Worm (Caenorhabditis elegans) whole organism, L1 larva: ENCODE measurements around the gene Y77E11A.8.

ENCODE experiments used
- F16B12.6 ChIP-seq: fragments of 150-350 bp; optimal IDR thresholded peaks from 2 replicates; lab custom pipeline; 2014; ENCODE audit warnings: missing biosample characterization, missing genetic modification characterization
- Y116A8C.19 ChIP-seq: sonication (generic microtip); optimal IDR thresholded peaks from 2 replicates; lab custom pipeline; 2016; ENCODE audit warnings: missing compliant biosample characterization, missing genetic modification characterization, borderline replicate concordance
- alr-1 ChIP-seq: fragments of 200-800 bp; sonication (Bioruptor generic); optimal IDR thresholded peaks from 2 replicates; lab custom pipeline; 2018; ENCODE audit warnings: borderline replicate concordance, mild to moderate bottlenecking, missing genetic modification characterization, missing compliant biosample characterization
- ama-1 ChIP-seq: fragments of 150-350 bp; optimal IDR thresholded peaks from 2 replicates; lab custom pipeline; 2014
- ceh-8 ChIP-seq: fragments of 200-800 bp; sonication (Bioruptor generic); optimal IDR thresholded peaks from 2 replicates; lab custom pipeline; 2018; ENCODE audit warnings: mild to moderate bottlenecking, missing genetic modification characterization, moderate library complexity, missing compliant biosample characterization
- ceh-88 ChIP-seq: fragments of 200-800 bp; sonication (Bioruptor generic); IDR thresholded peaks from 2 replicates; pipeline ENCODE4 v1.3.6; 2022; ENCODE audit warnings: missing genetic modification characterization, missing compliant biosample characterization
- dpl-1 ChIP-seq, 3 experiments: fragments of 150-350 bp in 2 of 3; sonication (generic microtip) in 1 of 3; optimal IDR thresholded peaks; 2 replicates each; lab custom pipeline; 2014 to 2017; ENCODE audit warnings: missing biosample characterization in 3 of 3, missing genetic modification characterization in 3 of 3, missing genetic modification reagents in 3 of 3
- efl-1 ChIP-seq, 4 experiments: fragments of 150-350 bp; optimal IDR thresholded peaks in 3 of 4; peaks in 1 of 4; 1 replicate in 1 of 4; 2 replicates in 3 of 4; lab custom pipeline; 2014; ENCODE audit warnings: missing biosample characterization in 2 of 4, missing genetic modification characterization in 2 of 4, missing genetic modification reagents in 2 of 4
- efl-3 ChIP-seq: fragments of 200-800 bp; sonication (Bioruptor generic); optimal IDR thresholded peaks from 2 replicates; lab custom pipeline; 2018; ENCODE audit warnings: mild to moderate bottlenecking, missing genetic modification characterization, missing compliant biosample characterization
- elt-2 ChIP-seq: sonication (generic microtip); optimal IDR thresholded peaks from 2 replicates; lab custom pipeline; 2016; ENCODE audit warnings: missing genetic modification characterization, mild to moderate bottlenecking, inconsistent platforms, missing compliant biosample characterization, missing genetic modification reagents
- elt-3 ChIP-seq, 6 experiments: fragments of 150-350 bp in 1 of 6; sonication (generic microtip); optimal IDR thresholded peaks; 2 replicates each; lab custom pipeline; 2017 to 2018; ENCODE audit warnings: missing biosample characterization in 6 of 6, missing genetic modification characterization in 6 of 6, inconsistent platforms in 1 of 6
- fkh-4 ChIP-seq: sonication (generic microtip); optimal IDR thresholded peaks from 2 replicates; lab custom pipeline; 2016; ENCODE audit warnings: missing compliant biosample characterization, missing genetic modification characterization, borderline replicate concordance
- fkh-8 ChIP-seq: sonication (generic microtip); optimal IDR thresholded peaks from 2 replicates; lab custom pipeline; 2016; ENCODE audit warnings: mild to moderate bottlenecking, missing genetic modification characterization, missing compliant biosample characterization
- hpl-2 ChIP-seq: fragments of 150-350 bp; optimal IDR thresholded peaks from 2 replicates; lab custom pipeline; 2014; ENCODE audit warnings: missing biosample characterization, missing genetic modification reagents, missing genetic modification characterization
- irx-1 ChIP-seq: sonication (generic microtip); optimal IDR thresholded peaks from 2 replicates; lab custom pipeline; 2016; ENCODE audit warnings: missing genetic modification characterization, missing compliant biosample characterization
- jun-1 ChIP-seq: fragments of 150-350 bp; optimal IDR thresholded peaks from 2 replicates; lab custom pipeline; 2014; ENCODE audit warnings: missing biosample characterization, missing genetic modification reagents, missing genetic modification characterization
- lin-15B ChIP-seq: fragments of 150-350 bp; sonication (generic microtip); optimal IDR thresholded peaks from 3 replicates; lab custom pipeline; 2014; ENCODE audit warnings: missing biosample characterization, missing genetic modification characterization
- lin-35 ChIP-seq, 2 experiments: fragments of 150-350 bp; optimal IDR thresholded peaks; 2 replicates each; lab custom pipeline; 2014; ENCODE audit warnings: missing biosample characterization in 2 of 2, missing genetic modification characterization in 2 of 2, missing genetic modification reagents in 2 of 2
- mab-9 ChIP-seq: fragments of 200-800 bp; sonication (Bioruptor generic); IDR thresholded peaks from 2 replicates; pipeline ENCODE4 v1.3.6; 2022; ENCODE audit warnings: missing genetic modification reagents, missing genetic modification characterization, missing compliant biosample characterization
- mdl-1 ChIP-seq, 2 experiments: fragments of 150-350 bp; optimal IDR thresholded peaks; 2 replicates each; lab custom pipeline; 2014 to 2017; ENCODE audit warnings: missing biosample characterization in 2 of 2, missing genetic modification characterization in 2 of 2, inconsistent platforms in 1 of 2
- mep-1 ChIP-seq: fragments of 150-350 bp; optimal IDR thresholded peaks from 2 replicates; lab custom pipeline; 2014; ENCODE audit warnings: missing biosample characterization, missing genetic modification characterization
- nhr-11 ChIP-seq: fragments of 150-350 bp; optimal IDR thresholded peaks from 2 replicates; lab custom pipeline; 2014; ENCODE audit warnings: missing biosample characterization, missing genetic modification characterization
- nhr-12 ChIP-seq: sonication (generic microtip); optimal IDR thresholded peaks from 2 replicates; lab custom pipeline; 2017; ENCODE audit warnings: missing biosample characterization, missing genetic modification characterization
- nhr-77 ChIP-seq: fragments of 150-350 bp; optimal IDR thresholded peaks from 2 replicates; lab custom pipeline; 2014; ENCODE audit warnings: missing biosample characterization, missing genetic modification characterization
- nhr-85 ChIP-seq: sonication (generic microtip); peaks from one replicate; lab custom pipeline; 2016; ENCODE audit warnings: missing genetic modification characterization, inconsistent platforms, missing compliant biosample characterization
- pag-3 ChIP-seq: sonication (generic microtip); optimal IDR thresholded peaks from 2 replicates; lab custom pipeline; 2017; ENCODE audit warnings: missing genetic modification characterization, mild to moderate bottlenecking, missing compliant biosample characterization, antibody characterized with exemption, borderline replicate concordance; ENCODE audit not compliant: insufficient read depth
- pax-3 ChIP-seq: fragments of 200-800 bp; sonication (Bioruptor generic); optimal IDR thresholded peaks from 2 replicates; lab custom pipeline; 2018; ENCODE audit warnings: mild to moderate bottlenecking, missing genetic modification characterization, moderate library complexity, missing compliant biosample characterization
- skn-1 ChIP-seq: fragments of 150-350 bp; optimal IDR thresholded peaks from 2 replicates; lab custom pipeline; 2014; ENCODE audit warnings: missing biosample characterization, missing genetic modification characterization
- snpc-4 ChIP-seq: fragments of 150-350 bp; optimal IDR thresholded peaks from 2 replicates; lab custom pipeline; 2014; ENCODE audit warnings: missing biosample characterization, missing genetic modification characterization
- tbx-2 ChIP-seq: sonication (generic microtip); optimal IDR thresholded peaks from 2 replicates; lab custom pipeline; 2016; ENCODE audit warnings: missing genetic modification characterization, missing compliant biosample characterization
- unc-62 ChIP-seq: fragments of 150-350 bp; optimal IDR thresholded peaks from 2 replicates; lab custom pipeline; 2014; ENCODE audit warnings: missing biosample characterization, missing genetic modification reagents, missing genetic modification characterization
- vab-15 ChIP-seq: sonication (generic microtip); optimal IDR thresholded peaks from 2 replicates; lab custom pipeline; 2017; ENCODE audit warnings: missing genotype, mild to moderate bottlenecking, missing genetic modification characterization, missing compliant biosample characterization
- zag-1 ChIP-seq: fragments of 150-350 bp; optimal IDR thresholded peaks from 2 replicates; lab custom pipeline; 2014; ENCODE audit warnings: missing biosample characterization, missing genetic modification characterization
- zip-4 ChIP-seq: fragments of 200-800 bp; sonication (Bioruptor generic); optimal IDR thresholded peaks from 2 replicates; lab custom pipeline; 2018; ENCODE audit warnings: mild to moderate bottlenecking, missing genetic modification characterization, moderate library complexity, missing compliant biosample characterization
- ztf-11 ChIP-seq, 2 experiments: sonication (generic microtip); optimal IDR thresholded peaks; 2 replicates each; lab custom pipeline; 2016 to 2017; ENCODE audit warnings: missing genetic modification characterization in 2 of 2, missing biosample characterization in 1 of 2, missing compliant biosample characterization in 1 of 2

The Y77E11A.8 gene

ce11 chrIV:1408137-1408536 is 16.7 kb downstream of the Y77E11A.8 start:
- TF ChIP-seq efl-3 (GFP tag; lab: Kevin White, UChicago) (no peak), vab-15 (tag; lab: Kevin White, UChicago) (no peak), pax-3 (no peak), nhr-11 (tag; lab: Kevin White, UChicago) (no peak), lin-35 (GFP tag; optimal IDR thresholded peaks at IDR 0.05; lab: Kevin White, UChicago) (no peak), fkh-4 (tag; lab: Kevin White, UChicago) (no peak), unc-62 (no peak), skn-1 (tag; lab: Kevin White, UChicago) (no peak), ama-1 (lab: Kevin White, UChicago) (no peak), mab-9 (GFP tag; lab: Robert Waterston, UW) (no peak), zip-4 (GFP tag; lab: Kevin White, UChicago) (no peak), Y116A8C.19 (no peak), mdl-1 (tag; optimal IDR thresholded peaks at IDR 0.05; lab: Kevin White, UChicago) (no peak), elt-2 (tag; lab: Kevin White, UChicago) (no peak), nhr-12 (tag; lab: Kevin White, UChicago) (no peak), snpc-4 (tag; lab: Kevin White, UChicago) (no peak), ceh-8 (GFP tag; lab: Kevin White, UChicago) (no peak)

ce11 chrIV:1407507-1407906 is 17.4 kb downstream of the Y77E11A.8 start:
- no peak for TF ChIP-seq skn-1 (tag; lab: Kevin White, UChicago)
- TF ChIP-seq nhr-85 (tag; lab: Kevin White, UChicago): no peak
- TF ChIP-seq tbx-2 (tag; lab: Kevin White, UChicago): no peak
- TF ChIP-seq lin-35 (GFP tag; optimal IDR thresholded peaks at IDR 0.05; lab: Kevin White, UChicago): no peak
- TF ChIP-seq mdl-1 (tag; optimal IDR thresholded peaks at IDR 0.05; lab: Kevin White, UChicago): no peak
- no peak for TF ChIP-seq dpl-1 (GFP tag; optimal IDR thresholded peaks at IDR 0.05; lab: Kevin White, UChicago)
- no peak for TF ChIP-seq zag-1
- TF ChIP-seq irx-1 (tag; lab: Kevin White, UChicago): no peak
- TF ChIP-seq hpl-2 (GFP tag; lab: Kevin White, UChicago): no peak
- TF ChIP-seq elt-3 (tag; optimal IDR thresholded peaks at IDR 0.05; lab: Kevin White, UChicago): no peak
- no peak for TF ChIP-seq lin-15B
- no peak for TF ChIP-seq ztf-11 (tag; optimal IDR thresholded peaks at IDR 0.05; lab: Kevin White, UChicago)
- TF ChIP-seq unc-62: no peak
- no peak for TF ChIP-seq fkh-8 (tag; lab: Kevin White, UChicago)
- no peak for TF ChIP-seq nhr-77 (tag; lab: Kevin White, UChicago)
- TF ChIP-seq pag-3: no peak
- no peak for TF ChIP-seq mep-1 (tag; lab: Kevin White, UChicago)
- TF ChIP-seq F16B12.6 (tag; lab: Kevin White, UChicago): no peak
- no peak for TF ChIP-seq zip-4 (GFP tag; lab: Kevin White, UChicago)
- no peak for TF ChIP-seq jun-1

- TF ChIP-seq efl-1 (optimal IDR thresholded peaks at IDR 0.05; lab: Kevin White, UChicago): no peak
- peak in 1 of 2 experiments; percentile 49 for TF ChIP-seq efl-1 (GFP tag; optimal IDR thresholded peaks at IDR 0.05 in 1 of 2; lab: Kevin White, UChicago)
- no peak for TF ChIP-seq ceh-88 (GFP tag; lab: Robert Waterston, UW)
- TF ChIP-seq, all 84 proteins: peak for 1
Observed at ce11 chrIV:1407049-1407448, 17.8 kb downstream of the Y77E11A.8 start.

ce11 chrIV:1406267-1406666 is 18.6 kb downstream of the Y77E11A.8 start, which contains the start of gene spp-31:
spp-31 (plus strand) TSS chrIV:1406567.
- TF ChIP-seq nhr-85 (tag; lab: Kevin White, UChicago) (peak; percentile 27), alr-1 (tag; lab: Kevin White, UChicago) (no peak)
